Fruit fly (Drosophila melanogaster): Measurements from ENCODE around the gene CG13898.

- TF ChIP-seq CG7045 (GFP tag; optimal IDR thresholded peaks at IDR 0.05) (no peak), CG33017 (tag; optimal IDR thresholded peaks at IDR 0.05) (no peak), kay (GFP tag; ENCODE audit: borderline replicate concordance) (no peak), tj (GFP tag; optimal IDR thresholded peaks at IDR 0.05) (no peak), Mnt (GFP tag; optimal IDR thresholded peaks at IDR 0.05) (no peak), CG5204 (GFP tag; optimal IDR thresholded peaks at IDR 0.05) (no peak), ovo (GFP tag; optimal IDR thresholded peaks at IDR 0.05) (no peak), bab1 (GFP tag; optimal IDR thresholded peaks at IDR 0.05) (no peak), cnc (optimal IDR thresholded peaks at IDR 0.05) (no peak), Clk (GFP tag; optimal IDR thresholded peaks at IDR 0.05) (no peak)
These were observed 23.4 kb downstream of the CG13898 start for dm6 chr3L:780489-780866.

Measured in whole organism, adult.